Fruit fly (Drosophila melanogaster): ENCODE data around the gene hth.

The hth gene

DNA sequence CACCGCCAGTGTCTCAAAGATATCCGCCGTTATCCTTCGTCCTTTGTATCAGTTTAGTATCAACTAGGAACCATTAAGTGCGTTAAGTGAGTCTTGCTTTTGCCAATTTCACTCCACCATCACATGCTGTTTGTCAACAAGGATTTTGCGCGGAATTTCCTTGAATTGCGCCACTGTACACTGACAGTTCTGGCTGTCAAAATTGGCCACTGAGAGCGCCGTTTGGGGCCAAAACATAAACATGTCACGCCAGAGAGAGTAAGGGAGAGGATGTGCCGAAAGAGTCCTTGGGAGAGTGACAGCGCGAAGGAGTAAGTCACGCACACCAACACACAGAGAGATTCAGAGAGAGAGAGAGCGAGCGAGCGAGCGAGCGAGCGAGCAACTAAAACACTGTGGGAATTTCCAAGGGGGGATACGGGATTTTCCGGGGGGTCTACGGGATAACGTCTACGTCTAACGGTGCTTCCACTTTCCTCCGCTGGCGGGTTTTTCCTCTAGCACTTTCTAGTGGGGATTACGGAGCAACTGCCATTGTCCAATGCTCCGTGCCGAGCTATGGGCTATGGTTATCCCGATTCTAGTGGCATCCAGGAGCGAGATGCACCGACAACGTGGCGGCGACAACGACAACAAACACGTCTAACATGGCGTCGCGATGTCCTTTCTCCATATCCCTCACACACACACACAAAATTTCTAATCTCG is 573 bp downstream of the hth start (continued):
- TF ChIP-seq Trl (optimal IDR thresholded peaks at IDR 0.05) (peak; percentile 79 to 85), Trl (GFP tag; optimal IDR thresholded peaks at IDR 0.05) (peak; percentile 1), crol (GFP tag; IDR thresholded peaks at IDR 0.05) (peak; percentile 59), CG17361 (GFP tag; IDR thresholded peaks at IDR 0.05) (no peak), ewg (GFP tag; optimal IDR thresholded peaks at IDR 0.05) (peak; percentile 31), CG16863 (GFP tag; optimal IDR thresholded peaks at IDR 0.05) (no peak)

DNA sequence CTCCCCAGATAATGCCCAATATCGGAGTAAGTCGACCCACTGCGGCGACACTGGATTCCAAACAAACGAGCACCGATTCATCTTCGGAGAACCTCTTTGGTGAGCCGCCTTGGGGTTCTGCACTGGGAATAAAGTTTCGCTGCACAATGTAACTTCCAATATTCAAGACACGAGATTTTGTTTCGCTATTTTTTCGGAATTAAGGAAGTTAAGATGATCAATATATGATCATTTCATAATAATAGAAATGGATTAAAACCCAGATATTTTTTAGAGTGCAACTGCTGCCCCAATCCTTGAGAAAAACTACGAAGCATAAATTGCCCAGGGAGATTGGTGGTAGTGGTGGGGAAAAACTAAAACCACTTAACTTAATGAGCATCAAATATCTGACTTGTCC is 3.3 kb downstream of the hth start:
- TF ChIP-seq CG8944 (GFP tag; optimal IDR thresholded peaks at IDR 0.05), result no peak
- TF ChIP-seq CG17802 (tag; optimal IDR thresholded peaks at IDR 0.05), result peak; percentile 15
- no peak for TF ChIP-seq MBD-R2 (GFP tag; IDR thresholded peaks at IDR 0.05)
- TF ChIP-seq Nf-YA (GFP tag; IDR thresholded peaks at IDR 0.05), result no peak
- no peak for TF ChIP-seq Dll (GFP tag; IDR thresholded peaks at IDR 0.05; ENCODE audit: partially characterized antibody)
- no peak for TF ChIP-seq ewg (GFP tag; optimal IDR thresholded peaks at IDR 0.05)
- no peak for TF ChIP-seq CG17385 (GFP tag; optimal IDR thresholded peaks at IDR 0.05)
- TF ChIP-seq Dip3 (GFP tag; optimal IDR thresholded peaks at IDR 0.05), result no peak
- no peak for TF ChIP-seq CG8478 (optimal IDR thresholded peaks at IDR 0.05)
- TF ChIP-seq Elba2 (GFP tag; optimal IDR thresholded peaks at IDR 0.05), result no peak
- TF ChIP-seq ro (GFP tag; IDR thresholded peaks at IDR 0.05), result no peak
- 0 out of 2 replicates have a peak, but pooled peaks have one; percentile 28 for TF ChIP-seq danr (GFP tag; IDR thresholded peaks at IDR 0.05)
- peak; percentile 38; the same call in 1 of the 3 replicates for TF ChIP-seq croc (GFP tag; conservative IDR thresholded peaks at IDR 0.05)
- no peak for TF ChIP-seq ERR (GFP tag; optimal IDR thresholded peaks at IDR 0.05)
- TF ChIP-seq Hmr (GFP tag; optimal IDR thresholded peaks at IDR 0.05), result no peak
- no peak for TF ChIP-seq Hr39 (optimal IDR thresholded peaks at IDR 0.05)
- no peak for TF ChIP-seq dimm (GFP tag; IDR thresholded peaks at IDR 0.05)
- peak; percentile 70 for TF ChIP-seq CG14710 (tag; optimal IDR thresholded peaks at IDR 0.05)
- TF ChIP-seq gcm2 (GFP tag; optimal IDR thresholded peaks at IDR 0.05), result no peak
- TF ChIP-seq Xrp1 (GFP tag; IDR thresholded peaks at IDR 0.05), result peak; percentile 57; the same call in 1 of the 2 replicates
- peak; percentile 69 for TF ChIP-seq CG4424 (GFP tag; optimal IDR thresholded peaks at IDR 0.05)
- peak; percentile 44; the same call in 1 of the 2 replicates for TF ChIP-seq CG32772 (GFP tag; IDR thresholded peaks at IDR 0.05)
- no peak for TF ChIP-seq Dad (GFP tag; optimal IDR thresholded peaks at IDR 0.05)
- TF ChIP-seq maf-S (GFP tag; optimal IDR thresholded peaks at IDR 0.05), result no peak
- no peak for TF ChIP-seq CG9797 (GFP tag; optimal IDR thresholded peaks at IDR 0.05)
- no peak for TF ChIP-seq CG3847 (GFP tag; IDR thresholded peaks at IDR 0.05)
- no peak for TF ChIP-seq Myb (GFP tag; optimal IDR thresholded peaks at IDR 0.05)
- no peak for TF ChIP-seq CG15269 (tag; optimal IDR thresholded peaks at IDR 0.05)
- TF ChIP-seq psq (GFP tag; optimal IDR thresholded peaks at IDR 0.05), result no peak
- TF ChIP-seq luna (GFP tag; optimal IDR thresholded peaks at IDR 0.05), result no peak
- peak; percentile 66 for TF ChIP-seq CG2678 (tag; optimal IDR thresholded peaks at IDR 0.05)
- peak; percentile 44 for TF ChIP-seq ind (GFP tag; optimal IDR thresholded peaks at IDR 0.05)
- peak; percentile 83 for TF ChIP-seq CG2712 (tag; optimal IDR thresholded peaks at IDR 0.05)
- 0 out of 2 replicates have a peak, but pooled peaks have one; percentile 22 for TF ChIP-seq CG14667 (GFP tag; IDR thresholded peaks at IDR 0.05)
- TF ChIP-seq peb (GFP tag; IDR thresholded peaks at IDR 0.05), result no peak
- TF ChIP-seq zfh1 (GFP tag; IDR thresholded peaks at IDR 0.05), result peak; percentile 77
- no peak for TF ChIP-seq CG6854 (GFP tag; optimal IDR thresholded peaks at IDR 0.05)
- no peak for TF ChIP-seq CG16813 (GFP tag; IDR thresholded peaks at IDR 0.05; ENCODE audit: partially characterized antibody)
- TF ChIP-seq Oli (tag; optimal IDR thresholded peaks at IDR 0.05), result no peak
- TF ChIP-seq CG10543 (GFP tag; optimal IDR thresholded peaks at IDR 0.05), result no peak
- no peak for TF ChIP-seq fd102C (GFP tag; optimal IDR thresholded peaks at IDR 0.05)
- no peak for TF ChIP-seq dati (GFP tag; IDR thresholded peaks at IDR 0.05)
- 0 out of 3 replicates have a peak, but pooled peaks have one; percentile 20 for TF ChIP-seq ase (GFP tag; IDR thresholded peaks at IDR 0.05)
- peak; percentile 67 for TF ChIP-seq sim (GFP tag; IDR thresholded peaks at IDR 0.05)
- no peak for TF ChIP-seq usp (GFP tag; optimal IDR thresholded peaks at IDR 0.05)
- TF ChIP-seq CG12391 (tag; optimal IDR thresholded peaks at IDR 0.05), result no peak

Measured in whole organism, embryonic.